Fruit fly (Drosophila melanogaster) whole organism: ENCODE measurements around the gene CG7213.

ENCODE experiments used
- CG8478 ChIP-seq: fragments of >200 bp; optimal IDR thresholded peaks from 2 replicates; lab custom pipeline; 2018; ENCODE audit warnings: inconsistent platforms
- Dll ChIP-seq: fragments of >200 bp; optimal IDR thresholded peaks from 2 replicates; lab custom pipeline; 2017
- EcR ChIP-seq, 2 experiments: fragments of >200 bp; optimal IDR thresholded peaks; 2 replicates each; lab custom pipeline; 2017; ENCODE audit warnings: missing biosample characterization in 2 of 2, missing genetic modification characterization in 2 of 2, missing genetic modification reagents in 2 of 2
- pan ChIP-seq: fragments of >200 bp; optimal IDR thresholded peaks from 2 replicates; lab custom pipeline; 2017
- psq ChIP-seq: fragments of >200 bp; optimal IDR thresholded peaks from 2 replicates; lab custom pipeline; 2017
- usp ChIP-seq: fragments of >200 bp; optimal IDR thresholded peaks from 2 replicates; lab custom pipeline; 2017; ENCODE audit warnings: missing biosample characterization, missing genetic modification characterization, mixed read lengths

DNA sequence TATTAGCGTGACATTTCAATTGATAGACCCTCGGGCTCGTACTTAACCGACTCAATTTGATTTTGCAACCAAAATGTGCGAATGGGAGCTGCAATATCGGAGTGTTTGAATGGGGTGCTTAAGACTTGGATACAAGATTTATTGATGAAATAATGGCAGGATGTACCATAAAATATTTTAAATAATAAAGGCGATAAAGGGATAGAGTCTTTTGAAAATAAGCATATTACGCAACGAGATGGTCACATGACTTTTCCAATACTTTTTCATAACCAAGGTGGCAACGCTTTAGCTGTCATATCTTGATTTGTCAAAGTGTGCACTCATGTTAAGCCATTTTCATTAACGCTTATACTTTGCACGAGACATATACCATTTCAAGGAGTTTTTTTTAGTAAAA is 11.5 kb downstream of the CG7213 start, which contains the start of gene eIF4E3:
- TF ChIP-seq psq (no peak), EcR (GFP tag; optimal IDR thresholded peaks at IDR 0.05; lab: Kevin White, UChicago) (no peak), usp (GFP tag; lab: Kevin White, UChicago) (no peak), Dll (lab: Kevin White, UChicago) (no peak), pan (no peak), CG8478 (lab: Kevin White, UChicago) (no peak)
